Worm (Caenorhabditis elegans) whole organism, L3 larva: ENCODE data around the gene T01D3.1.

Source experiments
- R02D3.7 ChIP-seq: fragments of 150-350 bp; optimal IDR thresholded peaks from 2 replicates; lab custom pipeline; 2014; ENCODE audit warnings: missing biosample characterization, missing genetic modification characterization
- ZK546.5 ChIP-seq: sonication (generic microtip); optimal IDR thresholded peaks from 2 replicates; lab custom pipeline; 2017; ENCODE audit warnings: missing biosample characterization, missing genetic modification characterization
- aly-2 ChIP-seq: fragments of 150-350 bp; optimal IDR thresholded peaks from 2 replicates; lab custom pipeline; 2014; ENCODE audit warnings: missing biosample characterization, missing genetic modification characterization
- ama-1 ChIP-seq: fragments of 150-350 bp; optimal IDR thresholded peaks from 2 replicates; lab custom pipeline; 2018
- ceh-16 ChIP-seq: sonication (generic microtip); optimal IDR thresholded peaks from 2 replicates; lab custom pipeline; 2017; ENCODE audit warnings: missing biosample characterization, missing genetic modification characterization
- ceh-28 ChIP-seq: fragments of 150-350 bp; optimal IDR thresholded peaks from 2 replicates; lab custom pipeline; 2014; ENCODE audit warnings: missing biosample characterization, missing genetic modification reagents, missing genetic modification characterization
- ceh-82 ChIP-seq: fragments of 150-350 bp; optimal IDR thresholded peaks from 2 replicates; lab custom pipeline; 2014; ENCODE audit warnings: missing biosample characterization, missing genetic modification characterization
- ceh-9 ChIP-seq: sonication (generic microtip); optimal IDR thresholded peaks from 2 replicates; lab custom pipeline; 2018; ENCODE audit warnings: missing biosample characterization, missing genetic modification characterization
- daf-12 ChIP-seq: fragments of 150-350 bp; optimal IDR thresholded peaks from 2 replicates; lab custom pipeline; 2014; ENCODE audit warnings: missing biosample characterization, missing genetic modification reagents, missing genetic modification characterization
- egl-27 ChIP-seq: sonication (generic microtip); optimal IDR thresholded peaks from 4 replicates; lab custom pipeline; 2017; ENCODE audit warnings: missing biosample characterization, missing genetic modification reagents, missing genetic modification characterization
- egl-5 ChIP-seq: fragments of 150-350 bp; optimal IDR thresholded peaks from 2 replicates; lab custom pipeline; 2017; ENCODE audit warnings: missing biosample characterization, missing genetic modification reagents, missing genetic modification characterization, inconsistent platforms
- elt-1 ChIP-seq: fragments of 150-350 bp; optimal IDR thresholded peaks from 2 replicates; lab custom pipeline; 2014; ENCODE audit warnings: missing biosample characterization, missing genetic modification characterization
- elt-2 ChIP-seq: sonication (generic microtip); optimal IDR thresholded peaks from 2 replicates; lab custom pipeline; 2016; ENCODE audit warnings: missing genetic modification reagents, mild to moderate bottlenecking, missing genetic modification characterization, missing compliant biosample characterization
- elt-3 ChIP-seq, 3 experiments: fragments of 150-350 bp in 1 of 3; sonication (generic microtip) in 2 of 3; optimal IDR thresholded peaks; 2 replicates in 2 of 3; 4 replicates in 1 of 3; lab custom pipeline; 2014 to 2017; ENCODE audit warnings: missing biosample characterization in 3 of 3, missing genetic modification characterization in 3 of 3
- eor-1 ChIP-seq, 2 experiments: fragments of 150-350 bp; optimal IDR thresholded peaks; 2 replicates each; lab custom pipeline; 2014 to 2018; ENCODE audit warnings: missing biosample characterization in 2 of 2, missing genetic modification characterization in 2 of 2
- fkh-10 ChIP-seq: sonication (generic microtip); optimal IDR thresholded peaks from 2 replicates; lab custom pipeline; 2017; ENCODE audit warnings: missing biosample characterization, missing genetic modification reagents, missing genetic modification characterization
- fkh-2 ChIP-seq: fragments of 150-350 bp; optimal IDR thresholded peaks from 2 replicates; lab custom pipeline; 2014; ENCODE audit warnings: missing biosample characterization, missing genetic modification reagents, missing genetic modification characterization
- fos-1 ChIP-seq: fragments of 150-350 bp; optimal IDR thresholded peaks from 2 replicates; lab custom pipeline; 2014; ENCODE audit warnings: missing biosample characterization, missing genetic modification characterization
- hmg-11 ChIP-seq: sonication (generic microtip); optimal IDR thresholded peaks from 2 replicates; lab custom pipeline; 2016; ENCODE audit warnings: missing genetic modification characterization, missing compliant biosample characterization
- jun-1 ChIP-seq: fragments of 150-350 bp; optimal IDR thresholded peaks from 2 replicates; lab custom pipeline; 2014; ENCODE audit warnings: missing biosample characterization, missing genetic modification reagents, missing genetic modification characterization
- lin-15B ChIP-seq: fragments of 150-350 bp; optimal IDR thresholded peaks from 2 replicates; lab custom pipeline; 2014; ENCODE audit warnings: missing biosample characterization, missing genetic modification characterization
- lin-39 ChIP-seq: fragments of 150-350 bp; optimal IDR thresholded peaks from 2 replicates; lab custom pipeline; 2018; ENCODE audit warnings: missing biosample characterization, missing genetic modification reagents, missing genetic modification characterization
- lsy-12 ChIP-seq: sonication (generic microtip); optimal IDR thresholded peaks from 2 replicates; lab custom pipeline; 2016; ENCODE audit warnings: mild to moderate bottlenecking, missing genetic modification characterization, missing compliant biosample characterization
- mdl-1 ChIP-seq: fragments of 150-350 bp; optimal IDR thresholded peaks from 2 replicates; lab custom pipeline; 2014; ENCODE audit warnings: missing biosample characterization, missing genetic modification characterization
- mml-1 ChIP-seq: fragments of 150-350 bp; sonication (generic microtip); optimal IDR thresholded peaks from 3 replicates; lab custom pipeline; 2014; ENCODE audit warnings: missing biosample characterization, missing genetic modification characterization
- nfya-1 ChIP-seq: sonication (generic microtip); optimal IDR thresholded peaks from 2 replicates; lab custom pipeline; 2017; ENCODE audit warnings: missing genetic modification characterization, mild to moderate bottlenecking, missing compliant biosample characterization, antibody characterized with exemption, moderate library complexity; ENCODE audit not compliant: insufficient read depth
- nhr-11 ChIP-seq: fragments of 150-350 bp; optimal IDR thresholded peaks from 2 replicates; lab custom pipeline; 2014; ENCODE audit warnings: missing biosample characterization, missing genetic modification characterization
- nhr-12 ChIP-seq: fragments of 150-350 bp; optimal IDR thresholded peaks from 2 replicates; lab custom pipeline; 2014; ENCODE audit warnings: missing biosample characterization, missing genetic modification characterization
- nhr-23 ChIP-seq: fragments of 150-350 bp; optimal IDR thresholded peaks from 2 replicates; lab custom pipeline; 2014; ENCODE audit warnings: missing biosample characterization, missing genetic modification reagents, missing genetic modification characterization
- nhr-237 ChIP-seq: fragments of 150-350 bp; optimal IDR thresholded peaks from 2 replicates; lab custom pipeline; 2014; ENCODE audit warnings: missing biosample characterization, missing genetic modification characterization
- nhr-25 ChIP-seq: sonication (generic microtip); optimal IDR thresholded peaks from 2 replicates; lab custom pipeline; 2017; ENCODE audit warnings: missing biosample characterization, missing genetic modification characterization
- nhr-28 ChIP-seq: fragments of 150-350 bp; optimal IDR thresholded peaks from 2 replicates; lab custom pipeline; 2014; ENCODE audit warnings: missing biosample characterization, missing genetic modification characterization
- nhr-43 ChIP-seq: sonication (generic microtip); optimal IDR thresholded peaks from 2 replicates; lab custom pipeline; 2016; ENCODE audit warnings: mild to moderate bottlenecking, missing genetic modification characterization, missing compliant biosample characterization; ENCODE audit not compliant: poor library complexity, severe bottlenecking
- nhr-67 ChIP-seq: fragments of 150-350 bp; optimal IDR thresholded peaks from 2 replicates; lab custom pipeline; 2014; ENCODE audit warnings: missing biosample characterization, missing genetic modification characterization
- nhr-76 ChIP-seq: fragments of 150-350 bp; sonication (generic microtip); optimal IDR thresholded peaks from 5 replicates; lab custom pipeline; 2014; ENCODE audit warnings: missing biosample characterization, missing genetic modification characterization
- nhr-77 ChIP-seq: fragments of 150-350 bp; optimal IDR thresholded peaks from 2 replicates; lab custom pipeline; 2014; ENCODE audit warnings: missing biosample characterization, missing genetic modification characterization
- pha-4 ChIP-seq: fragments of 150-350 bp; optimal IDR thresholded peaks from 2 replicates; lab custom pipeline; 2014; ENCODE audit warnings: missing biosample characterization, missing genetic modification reagents, missing genetic modification characterization
- pqm-1 ChIP-seq: fragments of 150-350 bp; optimal IDR thresholded peaks from 2 replicates; lab custom pipeline; 2017; ENCODE audit warnings: missing biosample characterization, missing genetic modification characterization, inconsistent platforms
- sea-2 ChIP-seq: fragments of 150-350 bp; sonication (generic microtip); optimal IDR thresholded peaks from 4 replicates; lab custom pipeline; 2014; ENCODE audit warnings: missing biosample characterization, missing genetic modification reagents, missing genetic modification characterization
- skn-1 ChIP-seq: fragments of 150-350 bp; optimal IDR thresholded peaks from 2 replicates; lab custom pipeline; 2014; ENCODE audit warnings: missing biosample characterization, missing genetic modification characterization
- snpc-4 ChIP-seq: fragments of 150-350 bp; optimal IDR thresholded peaks from 2 replicates; lab custom pipeline; 2014; ENCODE audit warnings: missing biosample characterization, missing genetic modification characterization
- tbx-2 ChIP-seq: sonication (generic microtip); optimal IDR thresholded peaks from 2 replicates; lab custom pipeline; 2016; ENCODE audit warnings: mild to moderate bottlenecking, missing genetic modification characterization, missing compliant biosample characterization
- unc-39 ChIP-seq: sonication (generic microtip); optimal IDR thresholded peaks from 4 replicates; lab custom pipeline; 2017; ENCODE audit warnings: missing biosample characterization, missing genetic modification characterization
- unc-62 ChIP-seq: fragments of 150-350 bp; sonication (generic microtip); optimal IDR thresholded peaks from 4 replicates; lab custom pipeline; 2014; ENCODE audit warnings: missing biosample characterization, missing genetic modification reagents, missing genetic modification characterization
- zag-1 ChIP-seq: fragments of 150-350 bp; optimal IDR thresholded peaks from 2 replicates; lab custom pipeline; 2014; ENCODE audit warnings: missing biosample characterization, missing genetic modification characterization
- ztf-11 ChIP-seq: fragments of 150-350 bp; optimal IDR thresholded peaks from 2 replicates; lab custom pipeline; 2014; ENCODE audit warnings: missing biosample characterization, missing genetic modification characterization
- ztf-4 ChIP-seq: fragments of 150-350 bp; optimal IDR thresholded peaks from 2 replicates; lab custom pipeline; 2014; ENCODE audit warnings: missing biosample characterization, missing genetic modification characterization

T01D3.1 gene

DNA sequence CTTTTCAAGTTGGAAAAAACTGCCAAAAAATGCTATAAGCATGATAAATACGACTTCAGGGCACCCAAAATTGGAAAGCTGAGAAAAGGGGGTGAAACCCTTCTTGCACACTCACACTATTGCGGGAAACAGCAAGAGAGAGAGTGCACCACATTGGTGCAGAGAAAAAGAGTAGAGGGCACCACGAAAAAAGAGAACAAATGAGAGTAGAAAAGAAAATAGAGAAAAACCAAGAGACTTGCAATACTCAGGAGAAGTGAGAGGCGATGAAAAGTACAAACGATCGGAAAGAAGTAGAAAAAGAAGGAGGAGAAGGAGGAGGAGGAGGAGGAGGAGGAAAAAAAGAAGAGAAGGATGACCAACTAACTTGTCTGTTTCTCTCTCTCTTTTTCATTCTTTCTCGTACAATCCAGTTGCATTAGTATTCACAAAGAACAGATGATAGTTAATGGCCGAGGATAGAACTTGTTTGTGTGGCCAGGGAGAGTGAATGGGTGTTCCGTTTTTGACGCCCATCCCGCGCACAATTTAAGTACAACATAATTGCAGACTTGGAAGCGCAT, 34.4 kb upstream of the T01D3.1 start:
- TF ChIP-seq hmg-11 (tag; lab: Kevin White, UChicago) (peak; percentile 47), sea-2 (GFP tag; lab: Kevin White, UChicago) (no peak), nhr-77 (tag; lab: Kevin White, UChicago) (no peak), mdl-1 (tag; lab: Kevin White, UChicago) (peak; percentile 11), jun-1 (tag; lab: Kevin White, UChicago) (peak; percentile 7), nhr-25 (peak; percentile 81), ceh-82 (no peak), fos-1 (tag; lab: Kevin White, UChicago) (no peak), nhr-76 (tag; lab: Kevin White, UChicago) (no peak), pha-4 (tag; lab: Kevin White, UChicago) (peak; percentile 83), nhr-43 (peak; percentile 75), nfya-1 (tag; lab: Kevin White, UChicago) (peak; percentile 80), ceh-9 (tag; lab: Kevin White, UChicago) (no peak), elt-2 (peak; percentile 28), mml-1 (tag; lab: Kevin White, UChicago) (no peak), elt-3 (tag; optimal IDR thresholded peaks at IDR 0.05; lab: Kevin White, UChicago) (no peak), fkh-2 (no peak), nhr-67 (tag; lab: Kevin White, UChicago) (no peak), snpc-4 (tag; lab: Kevin White, UChicago) (peak; percentile 37), ztf-11 (tag; lab: Kevin White, UChicago) (no peak), nhr-11 (peak; percentile 22), egl-27 (no peak), tbx-2 (tag; lab: Kevin White, UChicago) (peak; percentile 9), R02D3.7 (tag; lab: Kevin White, UChicago) (peak; percentile 14), pqm-1 (tag; lab: Kevin White, UChicago) (peak; percentile 1), unc-39 (no peak), ZK546.5 (no peak), ceh-16 (no peak), nhr-237 (tag; lab: Kevin White, UChicago) (no peak), daf-12 (tag; lab: Kevin White, UChicago) (no peak), lin-39 (tag; lab: Kevin White, UChicago) (peak; percentile 70), eor-1 (tag; optimal IDR thresholded peaks at IDR 0.05; lab: Kevin White, UChicago) (no peak), ztf-4 (tag; lab: Kevin White, UChicago) (no peak), nhr-28 (tag; lab: Kevin White, UChicago) (peak; percentile 21), egl-5 (tag; lab: Kevin White, UChicago) (peak; percentile 70), aly-2 (tag; lab: Kevin White, UChicago) (no peak), nhr-23 (tag; lab: Kevin White, UChicago) (peak; percentile 84), fkh-10 (GFP tag; lab: Kevin White, UChicago) (peak; percentile 51), zag-1 (tag; lab: Kevin White, UChicago) (no peak), nhr-12 (tag; lab: Kevin White, UChicago) (no peak), skn-1 (tag; lab: Kevin White, UChicago) (no peak), elt-1 (tag; lab: Kevin White, UChicago) (peak; percentile 61), ceh-28 (peak; percentile 51), lsy-12 (peak; percentile 52), lin-15B (peak; percentile 61), ama-1 (peak; percentile 63), unc-62 (GFP tag; lab: Kevin White, UChicago) (peak; percentile 24)
